Worm (Caenorhabditis elegans) whole organism, L3 larva: ENCODE data around the gene C50H2.13.
A peak's percentile ranks its signal among the peaks of the same experiment; 100 is the strongest.

Experiments used
- egl-27 ChIP-seq: sonication (generic microtip); optimal IDR thresholded peaks from 4 replicates; lab custom pipeline; 2017; ENCODE audit warnings: missing biosample characterization, missing genetic modification reagents, missing genetic modification characterization
- elt-1 ChIP-seq: fragments of 150-350 bp; optimal IDR thresholded peaks from 2 replicates; lab custom pipeline; 2014; ENCODE audit warnings: missing biosample characterization, missing genetic modification characterization
- fkh-10 ChIP-seq: sonication (generic microtip); optimal IDR thresholded peaks from 2 replicates; lab custom pipeline; 2017; ENCODE audit warnings: missing biosample characterization, missing genetic modification reagents, missing genetic modification characterization
- fkh-2 ChIP-seq: fragments of 150-350 bp; optimal IDR thresholded peaks from 2 replicates; lab custom pipeline; 2014; ENCODE audit warnings: missing biosample characterization, missing genetic modification reagents, missing genetic modification characterization
- lsy-12 ChIP-seq: sonication (generic microtip); optimal IDR thresholded peaks from 2 replicates; lab custom pipeline; 2016; ENCODE audit warnings: mild to moderate bottlenecking, missing genetic modification characterization, missing compliant biosample characterization
- mdl-1 ChIP-seq: fragments of 150-350 bp; optimal IDR thresholded peaks from 2 replicates; lab custom pipeline; 2014; ENCODE audit warnings: missing biosample characterization, missing genetic modification characterization
- nfya-1 ChIP-seq: sonication (generic microtip); optimal IDR thresholded peaks from 2 replicates; lab custom pipeline; 2017; ENCODE audit warnings: missing genetic modification characterization, mild to moderate bottlenecking, missing compliant biosample characterization, antibody characterized with exemption, moderate library complexity; ENCODE audit not compliant: insufficient read depth
- nhr-11 ChIP-seq: fragments of 150-350 bp; optimal IDR thresholded peaks from 2 replicates; lab custom pipeline; 2014; ENCODE audit warnings: missing biosample characterization, missing genetic modification characterization
- nhr-25 ChIP-seq: sonication (generic microtip); optimal IDR thresholded peaks from 2 replicates; lab custom pipeline; 2017; ENCODE audit warnings: missing biosample characterization, missing genetic modification characterization
- pqm-1 ChIP-seq: fragments of 150-350 bp; optimal IDR thresholded peaks from 2 replicates; lab custom pipeline; 2017; ENCODE audit warnings: missing biosample characterization, missing genetic modification characterization, inconsistent platforms
- skn-1 ChIP-seq: fragments of 150-350 bp; optimal IDR thresholded peaks from 2 replicates; lab custom pipeline; 2014; ENCODE audit warnings: missing biosample characterization, missing genetic modification characterization
- tbx-2 ChIP-seq: sonication (generic microtip); optimal IDR thresholded peaks from 2 replicates; lab custom pipeline; 2016; ENCODE audit warnings: mild to moderate bottlenecking, missing genetic modification characterization, missing compliant biosample characterization
- unc-39 ChIP-seq: sonication (generic microtip); optimal IDR thresholded peaks from 4 replicates; lab custom pipeline; 2017; ENCODE audit warnings: missing biosample characterization, missing genetic modification characterization

- TF ChIP-seq nfya-1 (tag; lab: Kevin White, UChicago) (no peak), unc-39 (no peak), pqm-1 (peak; percentile 63), tbx-2 (no peak), fkh-10 (no peak), nhr-11 (tag; lab: Kevin White, UChicago) (no peak), fkh-2 (tag; lab: Kevin White, UChicago) (no peak), egl-27 (tag; lab: Kevin White, UChicago) (no peak), mdl-1 (tag; lab: Kevin White, UChicago) (no peak), skn-1 (tag; lab: Kevin White, UChicago) (no peak), nhr-25 (no peak), elt-1 (no peak), lsy-12 (tag; lab: Kevin White, UChicago) (no peak)
Observed at ce11 chrV:9927954-9928353, 1.6 kb downstream of the C50H2.13 start.
